Fruit fly (Drosophila melanogaster) whole organism: Measurements from ENCODE around the gene CG42876.

ENCODE experiments used
- CG8478 ChIP-seq: fragments of >200 bp; optimal IDR thresholded peaks from 2 replicates; lab custom pipeline; 2018; ENCODE audit warnings: inconsistent platforms
- Dll ChIP-seq: fragments of >200 bp; optimal IDR thresholded peaks from 2 replicates; lab custom pipeline; 2017
- EcR ChIP-seq, 2 experiments: fragments of >200 bp; optimal IDR thresholded peaks; 2 replicates each; lab custom pipeline; 2017; ENCODE audit warnings: missing biosample characterization in 2 of 2, missing genetic modification characterization in 2 of 2, missing genetic modification reagents in 2 of 2
- pan ChIP-seq: fragments of >200 bp; optimal IDR thresholded peaks from 2 replicates; lab custom pipeline; 2017
- usp ChIP-seq: fragments of >200 bp; optimal IDR thresholded peaks from 2 replicates; lab custom pipeline; 2017; ENCODE audit warnings: missing biosample characterization, missing genetic modification characterization, mixed read lengths

DNA sequence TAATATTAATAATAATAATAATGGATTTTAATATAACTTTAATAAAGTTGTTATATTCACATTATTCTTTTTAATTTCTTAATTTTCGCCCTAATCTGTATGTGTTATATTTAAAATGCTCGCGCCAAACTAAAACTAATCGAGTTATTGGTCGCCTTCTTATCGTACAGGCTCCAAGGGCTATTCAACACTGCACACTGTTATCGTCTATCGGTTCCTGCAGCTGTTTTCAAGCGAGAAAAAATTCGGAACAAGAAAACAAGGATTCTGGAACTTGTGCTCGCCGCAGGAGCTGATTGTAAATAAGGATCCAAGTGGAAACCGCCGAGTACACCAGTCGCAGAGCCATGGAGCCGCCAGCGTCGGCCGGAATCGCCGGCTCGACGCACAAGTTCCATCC, 47.9 kb downstream of the CG42876 start, which contains the start of gene CG3793:
- TF ChIP-seq Dll (lab: Kevin White, UChicago) (no peak), CG8478 (no peak), pan (no peak), EcR (GFP tag; optimal IDR thresholded peaks at IDR 0.05; lab: Kevin White, UChicago) (no peak), usp (no peak)
